Fruit fly (Drosophila melanogaster) whole organism, larva: ENCODE results near the gene Cby.

Experiments used
- noc ChIP-seq: fragments of 200-800 bp; sonication (Bioruptor generic); optimal IDR thresholded peaks from 3 replicates; lab custom pipeline; 2019; ENCODE audit warnings: missing biosample characterization, mild to moderate bottlenecking, missing genetic modification characterization, moderate library complexity

Gene Cby

dm6 chr3R:21887588-21888007 is 19.8 kb downstream of the Cby start:
- no peak for TF ChIP-seq noc (tag; lab: Kevin White, UChicago)

- peak; percentile 31 for TF ChIP-seq noc (tag; lab: Kevin White, UChicago)
These were observed 21.1 kb downstream of the Cby start, which contains the start of gene CG43844 for dm6 chr3R:21888696-21889602. TSS of gene CG43844 (plus strand) at chr3R:21889539.

DNA sequence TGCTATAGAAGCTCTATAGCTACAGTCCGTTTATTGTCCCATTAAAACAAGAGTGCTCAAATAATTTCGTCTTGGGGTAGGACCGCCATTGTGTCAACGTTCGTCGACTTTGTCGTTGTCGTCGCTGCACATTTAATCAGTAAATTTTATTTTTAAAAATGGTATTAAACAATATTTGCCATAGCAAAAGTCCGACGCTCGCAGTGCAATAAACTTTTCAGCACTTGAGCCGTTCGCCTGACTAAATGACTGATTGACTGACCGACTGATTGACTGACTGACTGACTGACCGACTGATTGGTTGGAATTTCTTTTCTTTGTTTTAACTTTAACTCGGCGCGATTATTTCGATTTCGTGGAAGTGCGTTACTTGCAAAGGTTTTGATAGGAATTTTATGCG is 22.1 kb downstream of the Cby start:
- TF ChIP-seq noc (tag; lab: Kevin White, UChicago), result no peak

DNA sequence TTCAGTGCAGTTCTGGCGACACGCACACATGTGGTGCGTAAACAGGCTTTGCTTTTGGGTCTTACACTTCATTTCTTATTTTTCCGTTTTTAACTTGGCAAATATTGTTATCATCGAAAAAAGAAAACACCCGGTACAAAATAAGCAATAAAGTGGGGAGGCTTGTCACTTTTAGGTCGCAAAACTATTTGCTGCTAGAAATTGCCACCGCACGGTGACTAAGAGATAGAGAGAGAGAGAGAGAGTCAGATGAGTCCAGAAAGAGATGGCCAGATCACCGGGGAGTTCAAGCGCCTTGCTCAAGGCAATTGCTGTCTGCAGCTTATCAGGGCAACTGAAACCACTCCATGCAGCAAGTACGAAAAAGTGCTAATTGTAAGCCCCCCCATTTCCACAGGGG is 22.9 kb downstream of the Cby start:
- no peak for TF ChIP-seq noc (tag; lab: Kevin White, UChicago)

DNA sequence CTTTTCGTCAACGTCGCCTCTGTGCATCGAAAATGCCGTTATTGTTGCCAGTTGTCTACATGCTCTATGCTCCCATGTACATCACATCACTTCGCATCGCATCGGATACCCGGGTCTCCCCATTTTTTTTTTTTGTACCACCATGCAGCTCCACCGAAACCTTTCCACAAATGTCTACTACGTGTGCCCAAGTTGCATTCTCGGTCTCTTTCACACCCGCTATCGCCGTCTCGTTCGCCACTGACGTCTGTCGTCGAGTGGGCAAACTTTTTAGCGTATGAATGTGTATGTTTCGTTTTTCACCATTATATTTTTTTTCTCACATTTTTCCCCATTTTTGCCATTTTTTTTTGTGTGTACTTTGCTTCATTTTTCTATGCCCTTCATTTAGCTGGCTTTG is 24.6 kb downstream of the Cby start:
- no peak for TF ChIP-seq noc (tag; lab: Kevin White, UChicago)

- no peak for TF ChIP-seq noc (tag; lab: Kevin White, UChicago)
These were observed 26.1 kb downstream of the Cby start for dm6 chr3R:21893929-21894328.

- peak; percentile 25 for TF ChIP-seq noc (tag; lab: Kevin White, UChicago)
These were observed 28.4 kb downstream of the Cby start for dm6 chr3R:21895961-21896875.

DNA sequence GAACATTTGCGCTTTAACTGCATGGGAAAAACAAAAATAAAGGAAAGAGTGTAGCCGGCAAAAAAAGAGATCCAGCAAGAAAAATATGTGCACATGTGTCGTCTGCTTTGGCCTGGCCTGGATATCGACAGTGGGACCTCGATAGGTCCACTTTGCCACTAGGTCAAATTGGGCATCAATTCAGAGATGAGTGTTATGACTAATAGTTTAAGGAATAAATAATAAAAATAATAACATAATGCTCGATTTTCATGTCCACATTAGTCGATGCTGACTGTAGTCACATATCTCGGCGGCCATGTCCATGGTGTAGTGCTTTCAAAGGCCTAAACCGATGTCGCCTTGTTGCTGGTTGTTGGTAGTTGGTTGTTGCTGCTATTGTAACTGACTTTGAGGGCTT is 29.8 kb downstream of the Cby start:
- TF ChIP-seq noc (tag; lab: Kevin White, UChicago), result no peak

DNA sequence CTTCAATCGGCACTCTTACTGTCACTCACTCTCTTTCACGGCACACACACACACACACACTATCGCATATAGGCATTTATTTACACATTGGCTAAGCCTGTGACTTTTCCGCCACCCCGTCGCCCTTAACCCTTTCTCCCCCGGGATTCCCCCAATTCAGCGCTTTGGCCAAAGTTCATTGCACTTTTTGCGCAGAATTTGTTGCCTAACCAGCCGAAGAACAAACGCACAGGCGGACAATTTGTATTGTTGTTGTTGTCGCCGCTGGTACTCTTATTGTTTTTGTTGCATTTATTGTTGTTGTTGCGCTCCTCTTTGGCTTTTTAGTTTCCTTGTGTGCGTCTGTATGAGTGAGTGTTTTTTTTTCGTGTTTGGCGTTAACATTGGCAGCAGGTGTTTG is 31.0 kb downstream of the Cby start:
- no peak for TF ChIP-seq noc (tag; lab: Kevin White, UChicago)

- no peak for TF ChIP-seq noc (tag; lab: Kevin White, UChicago)
These were observed 31.4 kb downstream of the Cby start for dm6 chr3R:21899170-21899575.

DNA sequence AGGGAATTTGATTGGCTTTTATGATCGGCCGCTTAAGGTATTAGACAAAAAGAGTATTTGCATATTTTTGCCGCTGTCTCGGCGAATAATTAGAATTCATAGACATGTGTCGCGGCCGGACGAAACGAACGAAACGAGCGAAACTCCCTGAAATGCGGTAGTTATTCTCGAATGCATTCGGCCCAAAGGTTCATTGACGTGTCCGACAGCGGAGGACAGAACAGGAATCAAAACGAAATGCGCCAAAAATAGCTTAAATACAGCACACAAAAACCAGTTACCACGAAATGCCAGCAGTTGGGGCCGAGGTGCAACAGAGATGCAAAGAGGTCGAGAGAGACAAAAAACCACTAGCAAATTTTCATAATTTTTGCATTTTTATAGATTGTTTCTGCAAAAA is 36.5 kb downstream of the Cby start:
- TF ChIP-seq noc (tag; lab: Kevin White, UChicago), result no peak

dm6 chr3R:21905615-21906014 is 37.8 kb downstream of the Cby start:
- no peak for TF ChIP-seq noc (tag; lab: Kevin White, UChicago)

- TF ChIP-seq noc (tag; lab: Kevin White, UChicago), result no peak
These were observed 39.1 kb downstream of the Cby start for dm6 chr3R:21906867-21907266.

DNA sequence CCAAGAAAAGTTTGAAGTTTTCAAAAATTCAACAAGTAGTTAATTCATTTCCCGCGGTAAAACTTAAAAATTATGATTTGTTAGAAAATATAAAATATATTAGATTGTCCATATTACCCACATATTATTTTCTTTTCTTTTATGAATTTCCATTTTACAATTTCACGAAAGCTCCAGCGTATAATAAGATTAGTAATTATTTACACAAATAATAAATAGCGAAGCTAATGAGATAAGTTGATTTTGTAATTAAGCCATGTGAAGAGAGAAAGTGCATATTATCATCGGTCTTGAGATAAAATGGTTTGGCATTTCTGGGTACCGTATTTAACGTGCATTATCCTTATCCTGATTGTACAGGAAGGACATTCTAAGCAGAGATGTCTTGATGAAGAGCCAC is 43.7 kb downstream of the Cby start, which contains the start of gene Qsox3:
Gene Qsox3 (plus strand): TSS at position 301 of the 400 bp plus-strand sequence.
- TF ChIP-seq noc (tag; lab: Kevin White, UChicago), result no peak

- no peak for TF ChIP-seq noc (tag; lab: Kevin White, UChicago)
These were observed 45.6 kb downstream of the Cby start, which contains the start of gene Qsox2 for dm6 chr3R:21913447-21913846. TSS of gene Qsox2 (plus strand) at chr3R:21913747.

DNA sequence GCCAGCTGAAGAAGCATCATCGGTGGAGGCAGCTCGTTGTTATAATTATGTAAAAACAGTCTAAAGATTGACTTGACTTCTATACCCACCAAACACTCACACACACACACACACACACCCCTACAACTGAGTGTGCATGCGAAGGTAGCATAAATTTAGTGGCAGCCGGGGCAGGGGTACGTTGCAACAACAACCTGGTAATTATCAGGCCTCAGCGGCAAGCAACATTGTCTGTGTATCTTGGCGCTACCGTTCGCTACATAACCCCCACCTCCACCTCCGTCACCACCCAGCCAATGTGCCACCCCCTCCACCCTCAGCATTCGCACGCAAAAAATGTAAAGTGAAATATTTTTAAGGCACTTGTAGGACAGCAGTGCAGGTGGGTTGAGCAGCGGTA is 49.2 kb downstream of the Cby start:
- TF ChIP-seq noc (tag; lab: Kevin White, UChicago), result no peak
